Worm (Caenorhabditis elegans): ENCODE measurements around the gene npr-12.

npr-12 gene

DNA sequence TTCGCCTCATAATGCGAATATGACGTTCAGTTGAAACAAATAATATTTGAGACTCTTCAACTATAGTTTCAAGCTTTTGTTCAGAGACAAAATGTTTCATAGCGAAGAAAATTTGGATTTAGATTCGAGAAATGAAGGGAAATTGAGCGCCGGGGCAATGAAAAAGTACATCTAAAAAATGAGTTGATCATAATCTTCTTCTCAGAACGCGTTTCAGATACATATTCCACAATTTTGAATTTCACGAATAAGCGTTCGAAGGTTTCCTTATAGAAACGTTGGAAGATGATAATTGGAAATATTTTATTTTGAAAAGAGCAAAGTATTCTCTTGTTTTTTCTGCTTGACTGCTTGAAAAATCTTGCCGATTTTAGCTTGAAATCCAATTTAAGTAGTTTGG, 32.8 kb upstream of the npr-12 start, which contains the start of gene ZK381.8:
ZK381.8 (minus strand) TSS at position 101 of the 400 bp plus-strand sequence.
- no peak for TF ChIP-seq unc-39 (tag; optimal IDR thresholded peaks at IDR 0.05)
- TF ChIP-seq bed-3 (GFP tag; optimal IDR thresholded peaks at IDR 0.05) = no peak
- no peak for TF ChIP-seq blmp-1 (tag; optimal IDR thresholded peaks at IDR 0.05)
- no peak for TF ChIP-seq sem-2 (GFP tag; optimal IDR thresholded peaks at IDR 0.05)
- no peak for TF ChIP-seq mep-1 (tag; optimal IDR thresholded peaks at IDR 0.05)
- no peak for TF ChIP-seq unc-120 (tag; optimal IDR thresholded peaks at IDR 0.05; ENCODE audit: poor library complexity, severe bottlenecking)
- TF ChIP-seq flh-1 (GFP tag; optimal IDR thresholded peaks at IDR 0.05) = no peak

DNA sequence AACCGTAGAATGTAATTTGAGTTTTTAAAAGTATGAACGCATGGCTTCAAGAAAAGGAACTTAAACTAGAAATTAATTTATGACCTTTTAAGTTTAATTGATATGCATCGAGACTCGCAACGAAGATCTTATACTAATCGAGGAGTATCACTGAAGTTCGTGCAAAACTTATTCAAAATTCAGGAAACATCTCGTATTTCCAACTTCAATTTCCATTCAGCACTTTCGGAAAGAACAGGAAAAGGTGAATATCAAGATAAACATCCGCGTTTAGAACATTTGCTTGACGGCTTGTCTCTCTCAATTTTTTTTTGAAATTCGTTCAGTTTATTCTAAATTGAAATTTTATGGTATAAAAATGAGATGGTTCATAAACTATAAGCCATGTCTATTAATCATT, 27.7 kb upstream of the npr-12 start, which contains the start of gene ZK381.2:
ZK381.2 (plus strand) TSS at position 301 of the 400 bp plus-strand sequence.
- TF ChIP-seq elt-1 (tag; optimal IDR thresholded peaks at IDR 0.05; ENCODE audit: borderline replicate concordance, insufficient read depth) (no peak), M03D4.4 (tag; optimal IDR thresholded peaks at IDR 0.05) (no peak), elt-3 (tag; optimal IDR thresholded peaks at IDR 0.05) (no peak), unc-39 (tag; optimal IDR thresholded peaks at IDR 0.05) (no peak), nhr-76 (tag; optimal IDR thresholded peaks at IDR 0.05) (no peak), ham-2 (GFP tag; optimal IDR thresholded peaks at IDR 0.05) (no peak), ceh-83 (GFP tag; optimal IDR thresholded peaks at IDR 0.05) (no peak), ceh-39 (tag; optimal IDR thresholded peaks at IDR 0.05) (no peak), nhr-237 (tag; optimal IDR thresholded peaks at IDR 0.05) (no peak), cnd-1 (tag; optimal IDR thresholded peaks at IDR 0.05) (no peak), sptf-1 (tag; optimal IDR thresholded peaks at IDR 0.05) (no peak), ces-1 (GFP tag; optimal IDR thresholded peaks at IDR 0.05) (no peak), snpc-4 (tag; optimal IDR thresholded peaks at IDR 0.05) (no peak), pha-4 (tag; optimal IDR thresholded peaks at IDR 0.05) (no peak), nhr-2 (tag; optimal IDR thresholded peaks at IDR 0.05) (no peak), ceh-43 (GFP tag; optimal IDR thresholded peaks at IDR 0.05) (no peak)

- TF ChIP-seq tbx-8 (GFP tag; optimal IDR thresholded peaks at IDR 0.05) = no peak
- no peak for TF ChIP-seq sem-2 (GFP tag; optimal IDR thresholded peaks at IDR 0.05)
- TF ChIP-seq mab-5 (tag; optimal IDR thresholded peaks at IDR 0.05) = no peak
- TF ChIP-seq ztf-11 (tag; optimal IDR thresholded peaks at IDR 0.05) = no peak
- no peak for TF ChIP-seq ceh-43 (GFP tag; optimal IDR thresholded peaks at IDR 0.05)
- TF ChIP-seq sptf-1 (tag; optimal IDR thresholded peaks at IDR 0.05) = no peak
- TF ChIP-seq lin-32 (GFP tag; optimal IDR thresholded peaks at IDR 0.05) = no peak
- TF ChIP-seq pha-4 (tag; optimal IDR thresholded peaks at IDR 0.05) = no peak
- TF ChIP-seq zip-8 (tag; optimal IDR thresholded peaks at IDR 0.05) = no peak
- TF ChIP-seq bed-3 (GFP tag; optimal IDR thresholded peaks at IDR 0.05) = no peak
- TF ChIP-seq lsy-2 (tag; optimal IDR thresholded peaks at IDR 0.05) = no peak
- TF ChIP-seq drap-1 (GFP tag; optimal IDR thresholded peaks at IDR 0.05) = no peak
- TF ChIP-seq elt-1 (tag; optimal IDR thresholded peaks at IDR 0.05; ENCODE audit: borderline replicate concordance, insufficient read depth) = no peak
- TF ChIP-seq elt-3 (tag; optimal IDR thresholded peaks at IDR 0.05) = no peak
These were observed 27.1 kb upstream of the npr-12 start, which contains the start of gene B0478.3 for ce11 chrIV:6964508-6964907. Gene B0478.3 (minus strand): TSS chrIV:6964608.

- TF ChIP-seq ces-1 (GFP tag; optimal IDR thresholded peaks at IDR 0.05) (peak; percentile 98), nhr-237 (tag; optimal IDR thresholded peaks at IDR 0.05) (no peak)
These were observed 22.0 kb upstream of the npr-12 start for ce11 chrIV:6959483-6959882.

- peak; percentile 37 for TF ChIP-seq ces-1 (GFP tag; optimal IDR thresholded peaks at IDR 0.05)
- TF ChIP-seq mls-2 (tag; optimal IDR thresholded peaks at IDR 0.05) = peak; percentile 11
- TF ChIP-seq blmp-1 (tag; optimal IDR thresholded peaks at IDR 0.05) = no peak
These were observed 21.2 kb upstream of the npr-12 start for ce11 chrIV:6958696-6959095.

DNA sequence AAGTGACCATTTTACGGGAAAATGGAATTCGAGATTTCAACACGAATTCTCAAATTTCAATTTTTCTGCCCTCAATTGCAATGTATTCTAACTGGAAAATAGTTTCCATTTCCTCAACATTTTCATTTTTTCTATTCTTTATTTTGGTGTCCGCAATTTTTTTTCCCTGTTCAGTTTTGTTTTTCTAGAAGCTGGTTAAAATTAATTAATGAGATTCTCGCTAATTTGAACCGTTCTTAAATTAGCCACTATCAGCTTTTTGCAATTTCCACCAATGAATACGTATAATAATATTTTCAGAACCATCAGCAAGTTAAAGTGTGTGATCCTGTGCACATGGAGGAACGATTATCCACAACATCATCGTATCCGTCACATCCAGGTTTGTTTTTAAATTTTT, 19.9 kb upstream of the npr-12 start, which contains the start of gene jnk-1:
jnk-1 (plus strand) TSS at position 301 of the 400 bp plus-strand sequence.
- TF ChIP-seq sptf-1 (tag; optimal IDR thresholded peaks at IDR 0.05) = no peak
- no peak for TF ChIP-seq ztf-11 (tag; optimal IDR thresholded peaks at IDR 0.05)
- TF ChIP-seq ceh-43 (GFP tag; optimal IDR thresholded peaks at IDR 0.05) = no peak
- no peak for TF ChIP-seq unc-39 (tag; optimal IDR thresholded peaks at IDR 0.05)
- no peak for TF ChIP-seq nhr-28 (tag; optimal IDR thresholded peaks at IDR 0.05)
- no peak for TF ChIP-seq elt-1 (tag; optimal IDR thresholded peaks at IDR 0.05; ENCODE audit: borderline replicate concordance, insufficient read depth)
- TF ChIP-seq cnd-1 (tag; optimal IDR thresholded peaks at IDR 0.05) = no peak
- no peak for TF ChIP-seq M03D4.4 (tag; optimal IDR thresholded peaks at IDR 0.05)
- no peak for TF ChIP-seq nhr-237 (tag; optimal IDR thresholded peaks at IDR 0.05)
- TF ChIP-seq ceh-83 (GFP tag; optimal IDR thresholded peaks at IDR 0.05) = no peak
- TF ChIP-seq flh-1 (GFP tag; optimal IDR thresholded peaks at IDR 0.05) = no peak
- TF ChIP-seq unc-62 (GFP tag; optimal IDR thresholded peaks at IDR 0.05) = no peak
- TF ChIP-seq ces-1 (GFP tag; optimal IDR thresholded peaks at IDR 0.05) = no peak
- no peak for TF ChIP-seq blmp-1 (tag; optimal IDR thresholded peaks at IDR 0.05)
- no peak for TF ChIP-seq lin-32 (GFP tag; optimal IDR thresholded peaks at IDR 0.05)
- TF ChIP-seq unc-120 (tag; optimal IDR thresholded peaks at IDR 0.05; ENCODE audit: poor library complexity, severe bottlenecking) = no peak
- no peak for TF ChIP-seq zip-8 (tag; optimal IDR thresholded peaks at IDR 0.05)
- TF ChIP-seq nhr-2 (tag; optimal IDR thresholded peaks at IDR 0.05) = no peak

Measured in whole organism, mixed stage, embryonic.